Worm (Caenorhabditis elegans): ENCODE results near the gene R09F10.5.
"Not testable (repeated sequence)": the region's sequence is repeated elsewhere in the genome, so short reads cannot be mapped to it uniquely, and the experiment has no call there.

R09F10.5 gene

ce11 chrX:8327800-8328199 is 20.3 kb upstream of the R09F10.5 start, which contains the start of gene F55E10.4:
Gene F55E10.4, minus strand, starts transcription at chrX:8327900.
- no peak for TF ChIP-seq pes-1 (GFP tag; IDR thresholded peaks at IDR 0.05)
- no peak for TF ChIP-seq sea-1 (GFP tag; conservative IDR thresholded peaks at IDR 0.05)
- no peak for TF ChIP-seq ceh-13 (GFP tag; optimal IDR thresholded peaks at IDR 0.05)
- no peak for TF ChIP-seq hnd-1 (tag; optimal IDR thresholded peaks at IDR 0.05)
- no peak for TF ChIP-seq hmg-4 (GFP tag; optimal IDR thresholded peaks at IDR 0.05)
- TF ChIP-seq scrt-1 (GFP tag; IDR thresholded peaks at IDR 0.05), result no peak
- TF ChIP-seq ceh-36 (tag; optimal IDR thresholded peaks at IDR 0.05), result no peak
- no peak for TF ChIP-seq B0310.2 (tag; optimal IDR thresholded peaks at IDR 0.05)
- TF ChIP-seq F13C5.2 (tag; optimal IDR thresholded peaks at IDR 0.05), result no peak
- TF ChIP-seq ama-1 (optimal IDR thresholded peaks at IDR 0.05), result no peak
- TF ChIP-seq tbx-11 (GFP tag; IDR thresholded peaks at IDR 0.05), result no peak
- no peak for TF ChIP-seq tra-4 (tag; optimal IDR thresholded peaks at IDR 0.05)
- no peak for TF ChIP-seq aly-1 (tag; optimal IDR thresholded peaks at IDR 0.05)
- TF ChIP-seq hmbx-1 (tag; optimal IDR thresholded peaks at IDR 0.05), result no peak
- no peak for TF ChIP-seq ets-7 (tag; optimal IDR thresholded peaks at IDR 0.05)
- no peak for TF ChIP-seq tbx-37 (GFP tag; conservative IDR thresholded peaks at IDR 0.05)
- TF ChIP-seq flt-1 (GFP tag; IDR thresholded peaks at IDR 0.05), result no peak

- TF ChIP-seq ets-7 (tag; optimal IDR thresholded peaks at IDR 0.05) (no peak), aly-1 (tag; optimal IDR thresholded peaks at IDR 0.05) (no peak), flt-1 (GFP tag; IDR thresholded peaks at IDR 0.05) (no peak), tbx-37 (GFP tag; conservative IDR thresholded peaks at IDR 0.05) (no peak), sea-1 (GFP tag; conservative IDR thresholded peaks at IDR 0.05) (no peak), hnd-1 (tag; optimal IDR thresholded peaks at IDR 0.05) (no peak), tbx-11 (GFP tag; IDR thresholded peaks at IDR 0.05) (no peak), ceh-13 (GFP tag; optimal IDR thresholded peaks at IDR 0.05) (no peak), scrt-1 (GFP tag; IDR thresholded peaks at IDR 0.05) (no peak), pes-1 (GFP tag; IDR thresholded peaks at IDR 0.05) (no peak), tra-4 (tag; optimal IDR thresholded peaks at IDR 0.05) (no peak), hmg-4 (GFP tag; optimal IDR thresholded peaks at IDR 0.05) (no peak), F13C5.2 (tag; optimal IDR thresholded peaks at IDR 0.05) (no peak), ama-1 (optimal IDR thresholded peaks at IDR 0.05) (no peak), ceh-36 (tag; optimal IDR thresholded peaks at IDR 0.05) (no peak)
Measured at ce11 chrX:8326394-8326793, 18.9 kb upstream of the R09F10.5 start, which contains the start of gene R09F10.8. Gene R09F10.8, minus strand, starts transcription at chrX:8326451.

ce11 chrX:8323371-8323770 is 15.9 kb upstream of the R09F10.5 start, which contains the start of gene R09F10.1:
Gene R09F10.1, plus strand, starts transcription at chrX:8323592.
- TF ChIP-seq ceh-13 (GFP tag; optimal IDR thresholded peaks at IDR 0.05), result no peak
- TF ChIP-seq hmg-4 (GFP tag; optimal IDR thresholded peaks at IDR 0.05), result no peak

ce11 chrX:8321811-8322210 is 14.3 kb upstream of the R09F10.5 start, which contains the start of gene abu-9:
Gene abu-9, plus strand, starts transcription at chrX:8322111.
- TF ChIP-seq ceh-13 (GFP tag; optimal IDR thresholded peaks at IDR 0.05); ceh-36 (tag; optimal IDR thresholded peaks at IDR 0.05); hmg-4 (GFP tag; optimal IDR thresholded peaks at IDR 0.05): not testable (repeated sequence)

ce11 chrX:8320889-8321288 is 13.4 kb upstream of the R09F10.5 start, which contains the start of gene pqn-57:
Gene pqn-57, minus strand, starts transcription at chrX:8320989.
- TF ChIP-seq ets-7 (tag; optimal IDR thresholded peaks at IDR 0.05) (no peak), scrt-1 (GFP tag; IDR thresholded peaks at IDR 0.05) (no peak), pes-1 (GFP tag; IDR thresholded peaks at IDR 0.05) (no peak), tbx-37 (GFP tag; conservative IDR thresholded peaks at IDR 0.05) (no peak), aly-1 (tag; optimal IDR thresholded peaks at IDR 0.05) (no peak), ama-1 (optimal IDR thresholded peaks at IDR 0.05) (no peak), F13C5.2 (tag; optimal IDR thresholded peaks at IDR 0.05) (no peak), hmbx-1 (tag; optimal IDR thresholded peaks at IDR 0.05) (no peak), tbx-11 (GFP tag; IDR thresholded peaks at IDR 0.05) (no peak), ceh-13 (GFP tag; optimal IDR thresholded peaks at IDR 0.05) (no peak), tra-4 (tag; optimal IDR thresholded peaks at IDR 0.05) (no peak), hmg-4 (GFP tag; optimal IDR thresholded peaks at IDR 0.05) (no peak), sea-1 (GFP tag; conservative IDR thresholded peaks at IDR 0.05) (no peak), hnd-1 (tag; optimal IDR thresholded peaks at IDR 0.05) (no peak), B0310.2 (tag; optimal IDR thresholded peaks at IDR 0.05) (no peak), flt-1 (GFP tag; IDR thresholded peaks at IDR 0.05) (no peak), ceh-36 (tag; optimal IDR thresholded peaks at IDR 0.05) (no peak)

ce11 chrX:8318950-8319349 is 11.4 kb upstream of the R09F10.5 start, which contains the start of gene srh-11:
Gene srh-11, minus strand, starts transcription at chrX:8319050.
- no peak for TF ChIP-seq B0310.2 (tag; optimal IDR thresholded peaks at IDR 0.05)
- no peak for TF ChIP-seq ceh-36 (tag; optimal IDR thresholded peaks at IDR 0.05)
- no peak for TF ChIP-seq tra-4 (tag; optimal IDR thresholded peaks at IDR 0.05)
- no peak for TF ChIP-seq F13C5.2 (tag; optimal IDR thresholded peaks at IDR 0.05)
- no peak for TF ChIP-seq scrt-1 (GFP tag; IDR thresholded peaks at IDR 0.05)
- no peak for TF ChIP-seq hmbx-1 (tag; optimal IDR thresholded peaks at IDR 0.05)
- no peak for TF ChIP-seq ets-7 (tag; optimal IDR thresholded peaks at IDR 0.05)
- TF ChIP-seq sea-1 (GFP tag; conservative IDR thresholded peaks at IDR 0.05), result no peak
- TF ChIP-seq tbx-37 (GFP tag; conservative IDR thresholded peaks at IDR 0.05), result no peak
- no peak for TF ChIP-seq aly-1 (tag; optimal IDR thresholded peaks at IDR 0.05)
- no peak for TF ChIP-seq hmg-4 (GFP tag; optimal IDR thresholded peaks at IDR 0.05)
- TF ChIP-seq pes-1 (GFP tag; IDR thresholded peaks at IDR 0.05), result no peak
- no peak for TF ChIP-seq ama-1 (optimal IDR thresholded peaks at IDR 0.05)
- no peak for TF ChIP-seq ceh-13 (GFP tag; optimal IDR thresholded peaks at IDR 0.05)
- no peak for TF ChIP-seq tbx-11 (GFP tag; IDR thresholded peaks at IDR 0.05)
- TF ChIP-seq hnd-1 (tag; optimal IDR thresholded peaks at IDR 0.05), result no peak
- TF ChIP-seq flt-1 (GFP tag; IDR thresholded peaks at IDR 0.05), result no peak

- TF ChIP-seq sea-1 (GFP tag; conservative IDR thresholded peaks at IDR 0.05) (no peak), tbx-11 (GFP tag; IDR thresholded peaks at IDR 0.05) (no peak), flt-1 (GFP tag; IDR thresholded peaks at IDR 0.05) (no peak), hmbx-1 (tag; optimal IDR thresholded peaks at IDR 0.05) (no peak), scrt-1 (GFP tag; IDR thresholded peaks at IDR 0.05) (no peak), ama-1 (optimal IDR thresholded peaks at IDR 0.05) (no peak), F13C5.2 (tag; optimal IDR thresholded peaks at IDR 0.05) (no peak), tra-4 (tag; optimal IDR thresholded peaks at IDR 0.05) (no peak), aly-1 (tag; optimal IDR thresholded peaks at IDR 0.05) (no peak), ceh-36 (tag; optimal IDR thresholded peaks at IDR 0.05) (no peak), hnd-1 (tag; optimal IDR thresholded peaks at IDR 0.05) (no peak), tbx-37 (GFP tag; conservative IDR thresholded peaks at IDR 0.05) (no peak)
Measured at ce11 chrX:8311590-8311989, 4.1 kb upstream of the R09F10.5 start.

Data from whole organism, early embryonic.